Fruit fly (Drosophila melanogaster) whole organism, embryonic: ENCODE results near the gene CG32246.
A peak's percentile ranks its signal among the peaks of the same experiment; 100 is the strongest.

Source experiments
- B-H1 ChIP-seq: fragments of 200-800 bp; sonication (Bioruptor generic); IDR thresholded peaks from 3 replicates; pipeline ENCODE4 v1.3.6; 2022; ENCODE audit warnings: missing biosample characterization, missing genetic modification characterization
- Bdp1 ChIP-seq: fragments of 200-800 bp; sonication (Bioruptor generic); optimal IDR thresholded peaks from 3 replicates; lab custom pipeline; 2016; ENCODE audit warnings: missing biosample characterization, missing genetic modification characterization
- CG1024 ChIP-seq: fragments of 200-800 bp; sonication (Bioruptor generic); IDR thresholded peaks from 2 replicates; pipeline ENCODE4 v1.3.6; 2022; ENCODE audit warnings: missing biosample characterization, missing genetic modification characterization
- CG10979 ChIP-seq: fragments of 200-800 bp; sonication (Bioruptor generic); optimal IDR thresholded peaks from 2 replicates; lab custom pipeline; 2018; ENCODE audit warnings: missing biosample characterization, mild to moderate bottlenecking, missing genetic modification characterization, moderate library complexity
- CG11723 ChIP-seq: fragments of 200-800 bp; sonication (Bioruptor generic); optimal IDR thresholded peaks from 2 replicates; lab custom pipeline; 2017; ENCODE audit warnings: missing biosample characterization, mild to moderate bottlenecking, missing genetic modification characterization
- CG12744 ChIP-seq: fragments of 200-800 bp; sonication (Bioruptor generic); optimal IDR thresholded peaks from 2 replicates; lab custom pipeline; 2016; ENCODE audit warnings: missing biosample characterization, missing genetic modification characterization
- CG13296 ChIP-seq: fragments of 200-800 bp; sonication (Bioruptor generic); optimal IDR thresholded peaks from 3 replicates; lab custom pipeline; 2018; ENCODE audit warnings: missing biosample characterization, mild to moderate bottlenecking, missing genetic modification characterization
- CG13775 ChIP-seq: fragments of 200-800 bp; sonication (Bioruptor generic); optimal IDR thresholded peaks from 3 replicates; lab custom pipeline; 2017; ENCODE audit warnings: missing biosample characterization, mild to moderate bottlenecking, missing genetic modification characterization
- CG14965 ChIP-seq: fragments of 200-800 bp; sonication (Bioruptor generic); optimal IDR thresholded peaks from 2 replicates; lab custom pipeline; 2016; ENCODE audit warnings: missing biosample characterization, missing genetic modification characterization, borderline replicate concordance
- CG1529 ChIP-seq: fragments of 200-800 bp; sonication (Bioruptor generic); optimal IDR thresholded peaks from 3 replicates; lab custom pipeline; 2018; ENCODE audit warnings: missing biosample characterization, missing genetic modification characterization
- CG1792 ChIP-seq: fragments of 200-800 bp; sonication (Bioruptor generic); optimal IDR thresholded peaks from 2 replicates; lab custom pipeline; 2016; ENCODE audit warnings: missing biosample characterization, missing genetic modification characterization
- CG2875 ChIP-seq: fragments of 200-800 bp; sonication (Bioruptor generic); optimal IDR thresholded peaks from 2 replicates; lab custom pipeline; 2017; ENCODE audit warnings: missing biosample characterization, mild to moderate bottlenecking, missing genetic modification characterization, missing genetic modification reagents
- CG30020 ChIP-seq: fragments of 200-800 bp; optimal IDR thresholded peaks from 2 replicates; lab custom pipeline; 2019; ENCODE audit warnings: missing biosample characterization, mild to moderate bottlenecking, missing genetic modification characterization, moderate library complexity
- CG3065 ChIP-seq: fragments of 200-800 bp; sonication (Bioruptor generic); optimal IDR thresholded peaks from 2 replicates; lab custom pipeline; 2016; ENCODE audit warnings: missing biosample characterization, missing genetic modification characterization
- CG32532 ChIP-seq: fragments of 200-800 bp; sonication (Bioruptor generic); IDR thresholded peaks from 2 replicates; pipeline ENCODE4 v1.3.6; 2022; ENCODE audit warnings: missing biosample characterization, missing genetic modification characterization
- CG3995 ChIP-seq: fragments of 200-800 bp; sonication (Bioruptor generic); optimal IDR thresholded peaks from 3 replicates; lab custom pipeline; 2016; ENCODE audit warnings: missing biosample characterization, missing genetic modification characterization
- CG7987 ChIP-seq: fragments of 200-800 bp; sonication (Bioruptor generic); optimal IDR thresholded peaks from 2 replicates; lab custom pipeline; 2018; ENCODE audit warnings: missing biosample characterization, mild to moderate bottlenecking, missing genetic modification characterization, moderate library complexity
- Drgx ChIP-seq: fragments of 200-800 bp; sonication (Bioruptor generic); IDR thresholded peaks from 2 replicates; pipeline ENCODE4 v1.3.6; 2022; ENCODE audit warnings: missing biosample characterization, missing genetic modification characterization
- E2f1 ChIP-seq: fragments of 200-800 bp; sonication (Bioruptor generic); IDR thresholded peaks from 2 replicates; pipeline ENCODE4 v1.3.6; 2022; ENCODE audit warnings: missing biosample characterization, missing genetic modification characterization
- Fer3 ChIP-seq: fragments of 200-800 bp; sonication (Bioruptor generic); optimal IDR thresholded peaks from 2 replicates; lab custom pipeline; 2018; ENCODE audit warnings: missing biosample characterization, mild to moderate bottlenecking, missing genetic modification characterization, moderate library complexity
- Hr3 ChIP-seq: fragments of 200-800 bp; sonication (Bioruptor generic); optimal IDR thresholded peaks from 3 replicates; lab custom pipeline; 2016; ENCODE audit warnings: missing biosample characterization, missing genetic modification characterization
- Hsf ChIP-seq: fragments of 200-800 bp; sonication (Bioruptor generic); optimal IDR thresholded peaks from 3 replicates; lab custom pipeline; 2016; ENCODE audit warnings: missing biosample characterization, missing genetic modification characterization
- MBD-R2 ChIP-seq: fragments of 200-800 bp; sonication (Bioruptor generic); IDR thresholded peaks from 2 replicates; pipeline ENCODE4 v1.3.6; 2022; ENCODE audit warnings: missing biosample characterization, missing genetic modification characterization
- Mad ChIP-seq: fragments of 200-800 bp; sonication (Bioruptor generic); optimal IDR thresholded peaks from 2 replicates; lab custom pipeline; 2016; ENCODE audit warnings: missing biosample characterization, missing genetic modification characterization
- Nf-YB ChIP-seq: fragments of 200-800 bp; sonication (Bioruptor generic); optimal IDR thresholded peaks from 3 replicates; lab custom pipeline; 2019; ENCODE audit warnings: missing biosample characterization, mild to moderate bottlenecking, missing genetic modification characterization, moderate library complexity
- Ravus ChIP-seq: fragments of 200-800 bp; sonication (Bioruptor generic); IDR thresholded peaks from 2 replicates; pipeline ENCODE4 v1.3.6; 2022; ENCODE audit warnings: missing biosample characterization, missing genetic modification characterization
- Rfx ChIP-seq: fragments of 200-800 bp; sonication (Bioruptor generic); IDR thresholded peaks from 2 replicates; pipeline ENCODE4 v1.3.6; 2022; ENCODE audit warnings: missing biosample characterization, missing genetic modification characterization
- Six4 ChIP-seq: fragments of 200-800 bp; sonication (Bioruptor generic); optimal IDR thresholded peaks from 2 replicates; lab custom pipeline; 2016; ENCODE audit warnings: missing biosample characterization, missing genetic modification characterization
- Ssrp ChIP-seq: fragments of 200-800 bp; sonication (Bioruptor generic); optimal IDR thresholded peaks from 2 replicates; lab custom pipeline; 2018; ENCODE audit warnings: missing biosample characterization, mild to moderate bottlenecking, missing genetic modification characterization, moderate library complexity
- YL-1 ChIP-seq: fragments of 200-800 bp; sonication (Bioruptor generic); optimal IDR thresholded peaks from 3 replicates; lab custom pipeline; 2017; ENCODE audit warnings: missing biosample characterization, mild to moderate bottlenecking, missing genetic modification characterization
- amos ChIP-seq: fragments of 200-800 bp; sonication (Bioruptor generic); IDR thresholded peaks from 2 replicates; pipeline ENCODE4 v1.3.6; 2022; ENCODE audit warnings: missing biosample characterization, missing genetic modification characterization; ENCODE audit not compliant: partially characterized antibody
- bab2 ChIP-seq: fragments of 200-800 bp; sonication (Bioruptor generic); optimal IDR thresholded peaks from 2 replicates; lab custom pipeline; 2016; ENCODE audit warnings: missing biosample characterization, missing genetic modification characterization
- bigmax ChIP-seq: fragments of 200-800 bp; sonication (Bioruptor generic); optimal IDR thresholded peaks from 2 replicates; lab custom pipeline; 2018; ENCODE audit warnings: missing biosample characterization, mild to moderate bottlenecking, missing genetic modification characterization
- ci ChIP-seq: fragments of 200-800 bp; sonication (Bioruptor generic); IDR thresholded peaks from 3 replicates; pipeline ENCODE4 v1.3.6; 2022; ENCODE audit warnings: missing biosample characterization, missing genetic modification characterization
- disco-r ChIP-seq: fragments of 200-800 bp; sonication (Bioruptor generic); optimal IDR thresholded peaks from 2 replicates; lab custom pipeline; 2016; ENCODE audit warnings: missing biosample characterization, missing genetic modification characterization
- dm ChIP-seq: fragments of 200-800 bp; sonication (Bioruptor generic); optimal IDR thresholded peaks from 3 replicates; lab custom pipeline; 2016; ENCODE audit warnings: missing biosample characterization, missing genetic modification characterization
- dmrt99B ChIP-seq: fragments of 200-800 bp; sonication (Bioruptor generic); optimal IDR thresholded peaks from 2 replicates; lab custom pipeline; 2018; ENCODE audit warnings: missing biosample characterization, mild to moderate bottlenecking, missing genetic modification characterization, moderate library complexity
- esg ChIP-seq: fragments of 200-800 bp; sonication (Bioruptor generic); conservative IDR thresholded peaks from 2 replicates; pipeline ENCODE4 v1.3.6; 2022; ENCODE audit warnings: missing biosample characterization, missing genetic modification characterization
- gce ChIP-seq: fragments of 200-800 bp; sonication (Bioruptor generic); IDR thresholded peaks from 3 replicates; pipeline ENCODE4 v1.3.6; 2022; ENCODE audit warnings: missing biosample characterization, missing genetic modification characterization
- grau ChIP-seq: fragments of 200-800 bp; optimal IDR thresholded peaks from 3 replicates; lab custom pipeline; 2019; ENCODE audit warnings: missing biosample characterization, mild to moderate bottlenecking, missing genetic modification characterization, moderate library complexity
- inv ChIP-seq: fragments of 200-800 bp; sonication (Bioruptor generic); IDR thresholded peaks from 2 replicates; pipeline ENCODE4 v1.3.6; 2022; ENCODE audit warnings: missing biosample characterization, missing genetic modification characterization; ENCODE audit not compliant: partially characterized antibody
- kni ChIP-seq: fragments of 200-800 bp; sonication (Bioruptor generic); optimal IDR thresholded peaks from 3 replicates; lab custom pipeline; 2017; ENCODE audit warnings: mild to moderate bottlenecking, missing biosample characterization, missing genetic modification reagents, missing genetic modification characterization
- lola ChIP-seq, 3 experiments: fragments of >200 bp in 2 of 3; fragments of 200-800 bp in 1 of 3; sonication (Bioruptor generic) in 1 of 3; optimal IDR thresholded peaks; 2 replicates each; lab custom pipeline; 2017 to 2019; ENCODE audit warnings: missing biosample characterization in 3 of 3, missing genetic modification characterization in 3 of 3, mild to moderate bottlenecking in 1 of 3, moderate library complexity in 1 of 3
- mirr ChIP-seq: fragments of 200-800 bp; sonication (Bioruptor generic); optimal IDR thresholded peaks from 3 replicates; lab custom pipeline; 2018; ENCODE audit warnings: missing biosample characterization, mild to moderate bottlenecking, missing genetic modification characterization
- nau ChIP-seq: fragments of 200-800 bp; sonication (Bioruptor generic); optimal IDR thresholded peaks from 3 replicates; lab custom pipeline; 2017; ENCODE audit warnings: missing biosample characterization, mild to moderate bottlenecking, missing genetic modification characterization, missing genetic modification reagents
- nerfin-2 ChIP-seq: fragments of 200-800 bp; sonication (Bioruptor generic); IDR thresholded peaks from 2 replicates; pipeline ENCODE4 v1.3.6; 2022; ENCODE audit warnings: missing biosample characterization, missing genetic modification characterization; ENCODE audit not compliant: partially characterized antibody
- pb ChIP-seq: fragments of 200-800 bp; sonication (Bioruptor generic); optimal IDR thresholded peaks from 3 replicates; lab custom pipeline; 2016; ENCODE audit warnings: missing biosample characterization, missing genetic modification characterization
- pnt ChIP-seq: fragments of 200-800 bp; sonication (Bioruptor generic); optimal IDR thresholded peaks from 3 replicates; lab custom pipeline; 2016; ENCODE audit warnings: missing biosample characterization, missing genetic modification characterization
- tll ChIP-seq, 2 experiments: fragments of 200-800 bp in 1 of 2; fragments of >200 bp in 1 of 2; sonication (Bioruptor generic) in 1 of 2; optimal IDR thresholded peaks; 2 replicates each; lab custom pipeline; 2017 to 2019; ENCODE audit warnings: missing biosample characterization in 2 of 2, missing genetic modification characterization in 2 of 2, mild to moderate bottlenecking in 1 of 2, moderate library complexity in 1 of 2
- usp ChIP-seq: fragments of >200 bp; optimal IDR thresholded peaks from 2 replicates; lab custom pipeline; 2017; ENCODE audit warnings: missing biosample characterization, missing genetic modification characterization
- zen2 ChIP-seq: fragments of 200-800 bp; sonication (Bioruptor generic); IDR thresholded peaks from 3 replicates; pipeline ENCODE4 v1.3.6; 2022; ENCODE audit warnings: missing biosample characterization, missing genetic modification characterization; ENCODE audit not compliant: partially characterized antibody

CG32246 gene

dm6 chr3L:4623870-4624269 lies 2.9 kb downstream of the CG32246 start (continued):
- TF ChIP-seq CG12744 (GFP tag; lab: Kevin White, UChicago) (no peak), grau (peak; percentile 93), CG1792 (GFP tag; lab: Kevin White, UChicago) (no peak), CG32532 (GFP tag; lab: Robert Waterston, UW) (no peak), zen2 (GFP tag; lab: Robert Waterston, UW) (no peak), Hr3 (no peak), Six4 (GFP tag; lab: Kevin White, UChicago) (no peak), Fer3 (tag; lab: Kevin White, UChicago) (no peak), nerfin-2 (GFP tag; lab: Robert Waterston, UW) (no peak), mirr (no peak), Ravus (GFP tag; lab: Robert Waterston, UW) (no peak), YL-1 (GFP tag; lab: Kevin White, UChicago) (no peak), CG30020 (tag; lab: Kevin White, UChicago) (no peak), B-H1 (GFP tag; lab: Robert Waterston, UW) (no peak), CG7987 (GFP tag; lab: Kevin White, UChicago) (no peak), CG14965 (no peak), CG3995 (no peak), amos (GFP tag; lab: Robert Waterston, UW) (no peak), esg (GFP tag; lab: Robert Waterston, UW) (no peak), Ssrp (tag; lab: Kevin White, UChicago) (peak; percentile 39), inv (no peak), Bdp1 (no peak), pnt (GFP tag; lab: Kevin White, UChicago) (no peak), tll (GFP tag; optimal IDR thresholded peaks at IDR 0.05; lab: Kevin White, UChicago) (no peak), pb (GFP tag; lab: Kevin White, UChicago) (no peak), lola (GFP tag; optimal IDR thresholded peaks at IDR 0.05; lab: Kevin White, UChicago) (no peak), CG1529 (GFP tag; lab: Kevin White, UChicago) (no peak), nau (GFP tag; lab: Kevin White, UChicago) (no peak), CG11723 (GFP tag; lab: Kevin White, UChicago) (no peak), CG13296 (GFP tag; lab: Kevin White, UChicago) (no peak), CG2875 (no peak), gce (no peak), dm (GFP tag; lab: Kevin White, UChicago) (no peak), CG1024 (no peak), Drgx (GFP tag; lab: Robert Waterston, UW) (peak; percentile 45; the same call in 1 of the 2 replicates), Hsf (GFP tag; lab: Kevin White, UChicago) (no peak), bigmax (GFP tag; lab: Kevin White, UChicago) (no peak), CG3065 (no peak), CG13775 (GFP tag; lab: Kevin White, UChicago) (no peak), dmrt99B (tag; lab: Kevin White, UChicago) (peak; percentile 29), bab2 (GFP tag; lab: Kevin White, UChicago) (no peak), MBD-R2 (GFP tag; lab: Robert Waterston, UW) (no peak), Nf-YB (GFP tag; lab: Kevin White, UChicago) (no peak), usp (GFP tag; lab: Kevin White, UChicago) (no peak), ci (GFP tag; lab: Robert Waterston, UW) (0 out of 3 replicates have a peak, but pooled peaks have one; percentile 32), disco-r (GFP tag; lab: Kevin White, UChicago) (no peak), E2f1 (GFP tag; lab: Robert Waterston, UW) (no peak), CG10979 (tag; lab: Kevin White, UChicago) (peak; percentile 5), Rfx (GFP tag; lab: Robert Waterston, UW) (0 out of 2 replicates have a peak, but pooled peaks have one; percentile 4), Mad (GFP tag; lab: Kevin White, UChicago) (no peak), kni (GFP tag; lab: Kevin White, UChicago) (no peak)
